Worm (Caenorhabditis elegans) whole organism, young adult: ENCODE data around the gene frpr-2.

Source experiments
- B0035.1 ChIP-seq: sonication (generic microtip); optimal IDR thresholded peaks from 2 replicates; lab custom pipeline; 2016; ENCODE audit warnings: missing genetic modification characterization, mild to moderate bottlenecking, missing compliant biosample characterization, missing genotype, missing genetic modification reagents
- C06A6.2 ChIP-seq: fragments of 200-800 bp; sonication (Bioruptor generic); conservative IDR thresholded peaks from 2 replicates; pipeline ENCODE4 v1.3.6; 2022; ENCODE audit warnings: missing genetic modification characterization, missing compliant biosample characterization
- F23B12.7 ChIP-seq: sonication (generic microtip); optimal IDR thresholded peaks from 2 replicates; lab custom pipeline; 2017; ENCODE audit warnings: missing genetic modification characterization, mild to moderate bottlenecking, missing compliant biosample characterization, antibody characterized with exemption, moderate library complexity; ENCODE audit not compliant: insufficient read depth
- F49E8.2 ChIP-seq: sonication (generic microtip); optimal IDR thresholded peaks from 3 replicates; lab custom pipeline; 2017; ENCODE audit warnings: missing genetic modification characterization, mild to moderate bottlenecking, missing compliant biosample characterization, antibody characterized with exemption, moderate library complexity; ENCODE audit not compliant: insufficient read depth
- F52B5.7 ChIP-seq: sonication (generic microtip); optimal IDR thresholded peaks from 2 replicates; lab custom pipeline; 2016; ENCODE audit warnings: mild to moderate bottlenecking, missing genetic modification characterization, missing compliant biosample characterization
- F55B11.4 ChIP-seq: sonication (generic microtip); optimal IDR thresholded peaks from 2 replicates; lab custom pipeline; 2016; ENCODE audit warnings: missing compliant biosample characterization, missing genetic modification characterization, borderline replicate concordance; ENCODE audit not compliant: insufficient read depth
- attf-3 ChIP-seq: fragments of 200-800 bp; sonication (Bioruptor generic); conservative IDR thresholded peaks from 2 replicates; pipeline ENCODE4 v1.3.6; 2022; ENCODE audit warnings: missing genetic modification reagents, missing genetic modification characterization, missing compliant biosample characterization
- cebp-1 ChIP-seq, 2 experiments: fragments of 200-800 bp in 1 of 2; sonication (Bioruptor generic) in 1 of 2; sonication (generic microtip) in 1 of 2; IDR thresholded peaks in 1 of 2; optimal IDR thresholded peaks in 1 of 2; 2 replicates each; pipeline versions ENCODE4 v1.3.6 to Lab custom; 2017 to 2022; ENCODE audit warnings: missing compliant biosample characterization in 2 of 2, missing genetic modification characterization in 2 of 2, mild to moderate bottlenecking in 1 of 2, missing genetic modification reagents in 1 of 2, moderate library complexity in 1 of 2
- ceh-40 ChIP-seq: fragments of 200-800 bp; sonication (Bioruptor generic); IDR thresholded peaks from 2 replicates; pipeline ENCODE4 v1.3.6; 2022; ENCODE audit warnings: missing genetic modification characterization, missing compliant biosample characterization
- dox-1 ChIP-seq: fragments of 200-800 bp; sonication (Bioruptor generic); IDR thresholded peaks from 2 replicates; pipeline ENCODE4 v1.3.6; 2022; ENCODE audit warnings: missing genetic modification reagents, missing genetic modification characterization, missing compliant biosample characterization
- dpff-1 ChIP-seq: sonication (generic microtip); optimal IDR thresholded peaks from 2 replicates; lab custom pipeline; 2017; ENCODE audit warnings: mild to moderate bottlenecking, missing genetic modification characterization, missing compliant biosample characterization
- dpl-1 ChIP-seq: fragments of 150-350 bp; optimal IDR thresholded peaks from 2 replicates; lab custom pipeline; 2014; ENCODE audit warnings: missing biosample characterization, missing genetic modification reagents, missing genetic modification characterization
- him-1 ChIP-seq: sonication (generic microtip); optimal IDR thresholded peaks from 2 replicates; lab custom pipeline; 2016; ENCODE audit warnings: missing genotype, missing genetic modification reagents, missing genetic modification characterization, missing compliant biosample characterization
- hmg-1.2 ChIP-seq: fragments of 200-800 bp; sonication (Bioruptor generic); IDR thresholded peaks from 2 replicates; pipeline ENCODE4 v1.3.6; 2022; ENCODE audit warnings: missing genetic modification reagents, missing genetic modification characterization, missing compliant biosample characterization
- hsf-1 ChIP-seq: fragments of 200-800 bp; sonication (Bioruptor generic); IDR thresholded peaks from 2 replicates; pipeline ENCODE4 v1.3.6; 2022; ENCODE audit warnings: missing genetic modification reagents, missing genetic modification characterization, missing compliant biosample characterization
- let-607 ChIP-seq, 2 experiments: fragments of 200-800 bp in 1 of 2; sonication (Bioruptor generic) in 1 of 2; sonication (generic microtip) in 1 of 2; optimal IDR thresholded peaks; 2 replicates each; lab custom pipeline; 2016 to 2018; ENCODE audit warnings: mild to moderate bottlenecking in 2 of 2, missing compliant biosample characterization in 2 of 2, missing genetic modification characterization in 2 of 2, moderate library complexity in 2 of 2, missing genotype in 1 of 2
- lin-40 ChIP-seq: sonication (generic microtip); optimal IDR thresholded peaks from 2 replicates; lab custom pipeline; 2016; ENCODE audit warnings: missing genetic modification characterization, mild to moderate bottlenecking, missing compliant biosample characterization, missing genotype, missing genetic modification reagents
- lin-54 ChIP-seq: fragments of 200-800 bp; sonication (Bioruptor generic); optimal IDR thresholded peaks from 2 replicates; lab custom pipeline; 2018; ENCODE audit warnings: mild to moderate bottlenecking, missing genetic modification characterization, missing compliant biosample characterization
- mcd-1 ChIP-seq: fragments of 200-800 bp; sonication (Bioruptor generic); IDR thresholded peaks from 2 replicates; pipeline ENCODE4 v1.3.6; 2022; ENCODE audit warnings: missing genetic modification reagents, missing genetic modification characterization, missing compliant biosample characterization
- mxl-1 ChIP-seq: sonication (generic microtip); optimal IDR thresholded peaks from 2 replicates; lab custom pipeline; 2016; ENCODE audit warnings: missing genetic modification characterization, missing compliant biosample characterization
- nfya-1 ChIP-seq: sonication (generic microtip); optimal IDR thresholded peaks from 2 replicates; lab custom pipeline; 2017; ENCODE audit warnings: antibody characterized with exemption, missing compliant biosample characterization, missing genetic modification characterization, borderline replicate concordance; ENCODE audit not compliant: insufficient read depth
- nhr-80 ChIP-seq: sonication (generic microtip); optimal IDR thresholded peaks from 2 replicates; lab custom pipeline; 2016; ENCODE audit warnings: missing genetic modification characterization, missing compliant biosample characterization
- rpc-1 ChIP-seq, 2 experiments: fragments of 150-350 bp in 1 of 2; sonication (generic microtip) in 1 of 2; optimal IDR thresholded peaks; 2 replicates each; lab custom pipeline; 2014 to 2018; ENCODE audit warnings: missing biosample characterization in 1 of 2, missing genetic modification characterization in 1 of 2, missing genetic modification reagents in 1 of 2, missing genotype in 1 of 2
- snpc-1.3 ChIP-seq: sonication (generic microtip); optimal IDR thresholded peaks from 2 replicates; lab custom pipeline; 2017; ENCODE audit warnings: missing genetic modification characterization, mild to moderate bottlenecking, missing compliant biosample characterization, antibody characterized with exemption, moderate library complexity, missing genotype, missing genetic modification reagents; ENCODE audit not compliant: insufficient read depth
- somi-1 ChIP-seq: fragments of 200-800 bp; sonication (Bioruptor generic); optimal IDR thresholded peaks from 2 replicates; lab custom pipeline; 2018; ENCODE audit warnings: mild to moderate bottlenecking, missing genetic modification characterization, missing compliant biosample characterization
- tbp1 ChIP-seq: fragments of 200-800 bp; sonication (Bioruptor generic); optimal IDR thresholded peaks from 2 replicates; lab custom pipeline; 2018; ENCODE audit warnings: mild to moderate bottlenecking, missing genetic modification characterization, missing compliant biosample characterization
- tbx-9 ChIP-seq: sonication (generic microtip); optimal IDR thresholded peaks from 2 replicates; lab custom pipeline; 2016; ENCODE audit warnings: borderline replicate concordance, missing genetic modification characterization, inconsistent platforms, missing compliant biosample characterization
- tlf-1 ChIP-seq: fragments of 200-800 bp; sonication (Bioruptor generic); optimal IDR thresholded peaks from 2 replicates; lab custom pipeline; 2018; ENCODE audit warnings: mild to moderate bottlenecking, missing genetic modification characterization, missing compliant biosample characterization
- zfh-2 ChIP-seq: fragments of 200-800 bp; sonication (Bioruptor generic); conservative IDR thresholded peaks from 2 replicates; pipeline ENCODE4 v1.3.6; 2022; ENCODE audit warnings: missing genetic modification reagents, missing genetic modification characterization, missing compliant biosample characterization
- ztf-26 ChIP-seq: sonication (generic microtip); optimal IDR thresholded peaks from 2 replicates; lab custom pipeline; 2017; ENCODE audit warnings: missing genetic modification characterization, missing compliant biosample characterization
- ztf-6 ChIP-seq: fragments of 200-800 bp; sonication (Bioruptor generic); IDR thresholded peaks from 2 replicates; pipeline ENCODE4 v1.3.6; 2022; ENCODE audit warnings: missing genetic modification reagents, missing genetic modification characterization, missing compliant biosample characterization

The frpr-2 gene

DNA sequence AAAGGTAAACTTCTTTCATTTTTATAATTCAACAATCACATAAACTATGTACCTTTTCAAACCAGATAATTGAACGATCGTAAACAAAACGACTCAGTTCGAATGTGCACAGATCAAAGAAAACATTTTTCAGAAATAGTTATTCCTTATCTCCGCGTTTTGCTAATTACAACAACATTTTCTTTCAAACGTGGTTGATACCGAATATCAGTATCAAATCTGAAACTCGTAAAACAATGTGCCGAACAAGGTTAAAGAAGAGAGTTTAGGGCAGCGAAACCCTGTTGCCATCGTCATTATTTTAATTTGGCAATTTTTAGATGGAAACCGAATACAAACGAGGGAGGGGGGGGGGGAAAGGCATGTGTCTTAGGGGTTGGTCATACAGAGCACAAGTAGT, 16.1 kb downstream of the frpr-2 start, which contains the start of gene scav-4:
scav-4 (plus strand) TSS at position 383 of the 400 bp plus-strand sequence.
- 0 out of 2 replicates have a peak, but pooled peaks have one; percentile 30 for TF ChIP-seq dox-1 (GFP tag; lab: Robert Waterston, UW)
- no peak for TF ChIP-seq tbp1 (GFP tag; lab: Kevin White, UChicago)
- TF ChIP-seq let-607 (tag; optimal IDR thresholded peaks at IDR 0.05; lab: Kevin White, UChicago) = peak in 1 of 2 experiments; percentile 28
- TF ChIP-seq snpc-1.3 (tag; lab: Kevin White, UChicago) = no peak
- peak; percentile 35 for TF ChIP-seq nhr-80 (tag; lab: Kevin White, UChicago)
- TF ChIP-seq F23B12.7 (tag; lab: Kevin White, UChicago) = no peak
- no peak for TF ChIP-seq ztf-26 (tag; lab: Kevin White, UChicago)
- TF ChIP-seq F52B5.7 (tag; lab: Kevin White, UChicago) = no peak

DNA sequence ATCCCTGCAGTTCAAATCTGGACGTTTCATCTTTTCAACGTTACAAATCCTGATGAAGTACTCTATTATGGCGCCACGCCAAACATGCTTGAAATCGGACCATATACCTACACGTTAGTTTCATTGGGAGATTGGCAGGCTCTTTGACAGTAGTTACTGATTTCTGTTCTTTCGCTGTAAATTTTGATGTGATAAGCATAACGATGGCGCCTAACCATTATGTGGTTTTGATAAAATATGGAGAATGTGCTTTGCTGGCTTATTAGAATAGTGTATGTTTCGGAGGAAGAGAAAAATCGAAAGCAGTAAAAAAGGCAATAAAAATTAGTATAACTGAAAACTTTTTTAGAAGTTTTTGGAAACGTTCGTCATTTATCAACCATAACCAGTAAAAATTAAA, 17.5 kb downstream of the frpr-2 start:
- TF ChIP-seq nfya-1 (tag; lab: Kevin White, UChicago) (no peak), nhr-80 (tag; lab: Kevin White, UChicago) (peak; percentile 76), mcd-1 (GFP tag; lab: Robert Waterston, UW) (no peak), ceh-40 (GFP tag; lab: Robert Waterston, UW) (no peak), let-607 (tag; optimal IDR thresholded peaks at IDR 0.05; lab: Kevin White, UChicago) (peak in 1 of 2 experiments; percentile 37)
- TF ChIP-seq, all 124 proteins: peak for 2

DNA sequence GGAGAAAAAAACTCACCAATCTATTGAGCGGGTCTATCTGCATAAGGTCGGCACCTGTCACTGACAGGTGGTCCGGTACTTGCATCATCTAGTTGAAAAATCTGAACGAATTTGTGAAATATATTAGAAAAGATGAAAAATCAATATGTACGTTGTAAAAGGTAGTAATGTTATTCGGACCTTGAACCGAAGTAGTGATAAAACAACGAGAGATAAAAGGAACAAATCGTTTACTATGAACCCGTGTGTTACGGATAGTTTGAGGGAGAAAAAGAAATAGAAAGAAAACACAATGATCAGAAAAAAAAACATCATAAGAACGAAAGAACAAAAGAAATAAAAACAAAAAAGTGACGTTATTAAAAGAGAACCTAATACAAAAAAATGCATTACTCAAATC, 21.9 kb downstream of the frpr-2 start, which contains the start of gene mff-1:
mff-1 (minus strand) TSS at position 101 of the 400 bp plus-strand sequence.
- TF ChIP-seq mxl-1 (tag; lab: Kevin White, UChicago) (no peak), dpff-1 (tag; lab: Kevin White, UChicago) (no peak), him-1 (tag; lab: Kevin White, UChicago) (no peak), somi-1 (GFP tag; lab: Kevin White, UChicago) (no peak), F52B5.7 (tag; lab: Kevin White, UChicago) (no peak), F49E8.2 (no peak), F55B11.4 (tag; lab: Kevin White, UChicago) (no peak), tlf-1 (GFP tag; lab: Kevin White, UChicago) (no peak), tbx-9 (tag; lab: Kevin White, UChicago) (no peak), B0035.1 (no peak), dpl-1 (GFP tag; lab: Kevin White, UChicago) (no peak), zfh-2 (GFP tag; lab: Robert Waterston, UW) (no peak), ztf-6 (GFP tag; lab: Robert Waterston, UW) (no peak)

DNA sequence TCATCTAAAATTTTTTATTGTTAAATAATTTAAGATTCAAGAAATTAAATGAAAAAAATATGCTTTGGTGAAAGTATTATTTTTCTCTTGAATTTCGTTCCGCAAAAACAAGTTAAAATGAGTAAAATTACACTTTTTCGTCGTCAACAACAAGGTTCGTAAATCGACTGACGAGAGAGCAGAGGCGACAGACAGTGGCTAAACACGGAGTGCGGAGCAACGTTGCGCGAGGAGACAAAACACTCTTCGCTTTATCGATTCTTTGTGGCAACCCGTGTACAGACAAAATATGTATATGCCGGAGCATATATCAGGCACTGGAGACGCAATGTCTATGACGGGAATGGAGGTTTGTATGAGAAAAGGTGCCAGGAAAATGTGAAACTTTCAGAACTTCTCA, 23.9 kb downstream of the frpr-2 start, which contains the start of gene F11C1.7:
F11C1.7 (plus strand) TSS at position 140 of the 400 bp plus-strand sequence.
- TF ChIP-seq rpc-1 (optimal IDR thresholded peaks at IDR 0.05; lab: Kevin White, UChicago) (no peak), rpc-1 (tag; optimal IDR thresholded peaks at IDR 0.05; lab: Kevin White, UChicago) (no peak), attf-3 (GFP tag; lab: Robert Waterston, UW) (peak; percentile 86), dox-1 (GFP tag; lab: Robert Waterston, UW) (0 out of 2 replicates have a peak, but pooled peaks have one; percentile 32), nhr-80 (tag; lab: Kevin White, UChicago) (peak; percentile 31)

DNA sequence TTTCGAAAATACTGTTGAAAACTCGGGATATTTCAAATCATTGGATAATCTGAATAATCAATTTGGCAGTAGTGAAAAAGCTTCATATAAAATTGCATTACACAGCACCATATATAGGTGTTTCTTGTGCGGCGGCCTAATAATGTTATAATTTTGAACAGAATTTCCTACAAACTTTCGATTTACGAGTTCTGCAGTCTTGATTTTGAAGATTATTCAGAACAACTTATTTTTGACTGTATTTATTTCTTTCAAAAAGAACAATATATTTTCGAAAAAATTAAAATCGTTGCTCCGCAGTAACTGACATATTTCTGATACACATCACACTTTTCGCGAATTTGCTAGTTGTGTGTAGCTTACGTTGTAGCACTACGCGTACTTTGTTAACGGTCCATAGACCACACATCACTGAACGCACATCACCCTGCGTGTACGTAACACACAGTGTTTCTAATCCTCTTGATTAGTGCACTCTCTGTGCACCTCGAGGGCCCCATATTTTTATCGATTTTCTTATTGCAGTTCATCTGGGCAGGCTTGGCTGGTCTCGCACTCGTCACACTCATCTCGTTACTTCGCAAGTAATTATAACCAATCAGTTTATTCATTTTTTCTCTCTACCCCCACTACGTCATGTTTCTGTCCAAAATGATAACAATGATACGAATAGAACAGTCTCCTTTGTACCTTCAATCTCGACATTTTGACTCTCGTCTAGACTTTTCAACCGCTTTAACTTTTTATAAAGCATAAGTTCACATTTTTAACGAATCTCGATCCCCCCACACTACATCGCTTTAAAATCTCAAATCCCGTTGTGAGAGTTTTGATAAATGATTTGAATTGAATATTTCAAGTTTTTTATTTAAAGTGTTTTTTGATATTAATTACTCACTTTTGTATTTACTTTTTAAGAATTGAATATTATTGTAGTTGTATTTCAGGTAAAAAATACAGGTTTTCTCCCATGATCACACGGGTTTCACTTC, 25.6 kb downstream of the frpr-2 start, which contains the start of the genes F11C1.1 and vwa-8:
F11C1.1 (minus strand) TSS at position 51 of the 992 bp plus-strand sequence.
vwa-8 (plus strand) TSS at position 942 of the 992 bp plus-strand sequence.
- peak; percentile 41 for TF ChIP-seq lin-40 (tag; lab: Kevin White, UChicago)
- peak; percentile 56 for TF ChIP-seq nhr-80 (tag; lab: Kevin White, UChicago)
- TF ChIP-seq F23B12.7 (tag; lab: Kevin White, UChicago) = no peak
- 0 out of 2 replicates have a peak, but pooled peaks have one; percentile 8 for TF ChIP-seq mcd-1 (GFP tag; lab: Robert Waterston, UW)
- TF ChIP-seq hmg-1.2 (GFP tag; lab: Robert Waterston, UW) = peak; percentile 39; the same call in 1 of the 2 replicates
- no peak for TF ChIP-seq lin-54
- TF ChIP-seq cebp-1 (GFP tag; IDR thresholded peaks at IDR 0.05; lab: Robert Waterston, UW) = no peak
- TF ChIP-seq cebp-1 (tag; optimal IDR thresholded peaks at IDR 0.05; lab: Kevin White, UChicago) = peak; percentile 50
- TF ChIP-seq let-607 (tag; optimal IDR thresholded peaks at IDR 0.05; lab: Kevin White, UChicago) = no peak
- TF ChIP-seq hsf-1 (GFP tag; lab: Robert Waterston, UW) = no peak
- TF ChIP-seq C06A6.2 (GFP tag; lab: Robert Waterston, UW) = peak; percentile 58; the same call in 1 of the 2 replicates
